Fruit fly (Drosophila melanogaster) whole organism, embryonic: ENCODE results near the gene kraken.

Experiments
- Asciz ChIP-seq: fragments of 200-800 bp; sonication (Bioruptor generic); optimal IDR thresholded peaks from 2 replicates; lab custom pipeline; 2017; ENCODE audit warnings: missing biosample characterization, mild to moderate bottlenecking, missing genetic modification characterization, missing genetic modification reagents
- CG13894 ChIP-seq: fragments of 200-800 bp; sonication (Bioruptor generic); optimal IDR thresholded peaks from 3 replicates; lab custom pipeline; 2018; ENCODE audit warnings: missing biosample characterization, mild to moderate bottlenecking, missing genetic modification characterization, moderate library complexity
- CG16815 ChIP-seq: fragments of 200-800 bp; sonication (Bioruptor generic); optimal IDR thresholded peaks from 3 replicates; lab custom pipeline; 2017; ENCODE audit warnings: missing biosample characterization, mild to moderate bottlenecking, missing genetic modification characterization
- CG17359 ChIP-seq: fragments of 200-800 bp; sonication (Bioruptor generic); optimal IDR thresholded peaks from 3 replicates; lab custom pipeline; 2018; ENCODE audit warnings: missing biosample characterization, mild to moderate bottlenecking, missing genetic modification characterization, moderate library complexity
- CG17361 ChIP-seq: fragments of 200-800 bp; sonication (Bioruptor generic); IDR thresholded peaks from 3 replicates; pipeline ENCODE4 v1.3.6; 2022; ENCODE audit warnings: missing biosample characterization, missing genetic modification characterization
- CG17568 ChIP-seq: fragments of 200-800 bp; sonication (Bioruptor generic); optimal IDR thresholded peaks from 2 replicates; lab custom pipeline; 2018; ENCODE audit warnings: missing biosample characterization, mild to moderate bottlenecking, missing genetic modification characterization, moderate library complexity
- CG18011 ChIP-seq: fragments of 200-800 bp; sonication (Bioruptor generic); optimal IDR thresholded peaks from 2 replicates; lab custom pipeline; 2017; ENCODE audit warnings: missing biosample characterization, missing genetic modification characterization, mild to moderate bottlenecking, moderate library complexity, missing genotype
- CG18599 ChIP-seq: fragments of 200-800 bp; sonication (Bioruptor generic); optimal IDR thresholded peaks from 3 replicates; lab custom pipeline; 2017; ENCODE audit warnings: missing biosample characterization, missing genetic modification characterization, mild to moderate bottlenecking, moderate library complexity, missing genetic modification reagents
- CG2129 ChIP-seq: fragments of 200-800 bp; sonication (Bioruptor generic); IDR thresholded peaks from 2 replicates; pipeline ENCODE4 v1.3.6; 2022; ENCODE audit warnings: missing biosample characterization, missing genetic modification characterization; ENCODE audit not compliant: partially characterized antibody
- CG2889 ChIP-seq: fragments of 200-800 bp; sonication (Bioruptor generic); IDR thresholded peaks from 3 replicates; pipeline ENCODE4 v1.3.6; 2022; ENCODE audit warnings: missing biosample characterization, missing genetic modification characterization
- CG32772 ChIP-seq: fragments of 200-800 bp; sonication (Bioruptor generic); IDR thresholded peaks from 2 replicates; pipeline ENCODE4 v1.3.6; 2022; ENCODE audit warnings: missing biosample characterization, missing genetic modification characterization
- CG34422 ChIP-seq: fragments of 200-800 bp; sonication (Bioruptor generic); IDR thresholded peaks from 3 replicates; pipeline ENCODE4 v1.3.6; 2022; ENCODE audit warnings: missing biosample characterization, missing genetic modification characterization
- CG4730 ChIP-seq: fragments of 200-800 bp; sonication (Bioruptor generic); IDR thresholded peaks from 2 replicates; pipeline ENCODE4 v1.3.6; 2022; ENCODE audit warnings: missing biosample characterization, missing genetic modification characterization
- CG7372 ChIP-seq: fragments of 200-800 bp; sonication (Bioruptor generic); IDR thresholded peaks from 2 replicates; pipeline ENCODE4 v1.3.6; 2022; ENCODE audit warnings: missing biosample characterization, missing genetic modification characterization
- CG7745 ChIP-seq: fragments of 200-800 bp; sonication (Bioruptor generic); optimal IDR thresholded peaks from 2 replicates; lab custom pipeline; 2018; ENCODE audit warnings: missing biosample characterization, mild to moderate bottlenecking, missing genetic modification characterization, moderate library complexity
- CG8290 ChIP-seq, 3 experiments: fragments of 200-800 bp; sonication (Bioruptor generic); optimal IDR thresholded peaks; 2 replicates each; lab custom pipeline; 2016 to 2019; ENCODE audit warnings: missing biosample characterization in 3 of 3, missing genetic modification characterization in 3 of 3, mild to moderate bottlenecking in 2 of 3, moderate library complexity in 1 of 3
- CG8765 ChIP-seq: fragments of 200-800 bp; sonication (Bioruptor generic); IDR thresholded peaks from 2 replicates; pipeline ENCODE4 v1.3.6; 2022; ENCODE audit warnings: missing biosample characterization, missing genetic modification characterization
- CG9876 ChIP-seq: fragments of 200-800 bp; sonication (Bioruptor generic); optimal IDR thresholded peaks from 2 replicates; lab custom pipeline; 2016; ENCODE audit warnings: missing biosample characterization, missing genetic modification characterization
- CkIIα-i1 ChIP-seq: fragments of 200-800 bp; sonication (Bioruptor generic); IDR thresholded peaks from 2 replicates; pipeline ENCODE4 v1.3.6; 2022; ENCODE audit warnings: missing biosample characterization, missing genetic modification characterization
- Dad ChIP-seq: fragments of 200-800 bp; sonication (Bioruptor generic); optimal IDR thresholded peaks from 3 replicates; lab custom pipeline; 2016; ENCODE audit warnings: missing biosample characterization, missing genetic modification characterization
- Dbx ChIP-seq: fragments of 200-800 bp; sonication (Bioruptor generic); IDR thresholded peaks from 3 replicates; pipeline ENCODE4 v1.3.6; 2022; ENCODE audit warnings: missing biosample characterization, missing genetic modification characterization
- Ets65A ChIP-seq: fragments of 200-800 bp; sonication (Bioruptor generic); peaks from one replicate; lab custom pipeline; 2016; ENCODE audit warnings: missing biosample characterization, missing genetic modification characterization
- Gsc ChIP-seq: fragments of 200-800 bp; sonication (Bioruptor generic); IDR thresholded peaks from 2 replicates; pipeline ENCODE4 v1.3.6; 2022; ENCODE audit warnings: missing biosample characterization, missing genetic modification characterization
- HLH54F ChIP-seq: fragments of 200-800 bp; sonication (Bioruptor generic); optimal IDR thresholded peaks from 3 replicates; lab custom pipeline; 2016; ENCODE audit warnings: missing biosample characterization, missing genetic modification characterization
- HmgD ChIP-seq: fragments of 200-800 bp; sonication (Bioruptor generic); optimal IDR thresholded peaks from 3 replicates; lab custom pipeline; 2016; ENCODE audit warnings: missing biosample characterization, missing genetic modification characterization
- Hr3 ChIP-seq: fragments of 200-800 bp; sonication (Bioruptor generic); optimal IDR thresholded peaks from 3 replicates; lab custom pipeline; 2016; ENCODE audit warnings: missing biosample characterization, missing genetic modification characterization
- Med ChIP-seq: fragments of 200-800 bp; sonication (Bioruptor generic); peaks from one replicate; lab custom pipeline; 2016; ENCODE audit warnings: missing biosample characterization, missing genetic modification characterization, mild to moderate bottlenecking, inconsistent platforms, moderate library complexity
- Mrtf ChIP-seq: fragments of 200-800 bp; sonication (Bioruptor generic); IDR thresholded peaks from 3 replicates; pipeline ENCODE4 v1.3.6; 2022; ENCODE audit warnings: missing biosample characterization, missing genetic modification characterization
- NK7.1 ChIP-seq: fragments of 200-800 bp; sonication (Bioruptor generic); optimal IDR thresholded peaks from 3 replicates; lab custom pipeline; 2016; ENCODE audit warnings: missing biosample characterization, missing genetic modification characterization
- ab ChIP-seq: fragments of 200-800 bp; sonication (Bioruptor generic); optimal IDR thresholded peaks from 2 replicates; lab custom pipeline; 2016; ENCODE audit warnings: missing biosample characterization, missing genetic modification characterization
- ato ChIP-seq: fragments of 200-800 bp; sonication (Bioruptor generic); IDR thresholded peaks from 2 replicates; pipeline ENCODE4 v1.3.6; 2022; ENCODE audit warnings: missing biosample characterization, missing genetic modification characterization; ENCODE audit not compliant: partially characterized antibody
- cg ChIP-seq: fragments of 200-800 bp; sonication (Bioruptor generic); optimal IDR thresholded peaks from 3 replicates; lab custom pipeline; 2019; ENCODE audit warnings: missing biosample characterization, mild to moderate bottlenecking, missing genetic modification characterization, moderate library complexity
- croc ChIP-seq: fragments of 200-800 bp; sonication (Bioruptor generic); conservative IDR thresholded peaks from 3 replicates; pipeline ENCODE4 v1.3.6; 2022; ENCODE audit warnings: missing biosample characterization, missing genetic modification characterization
- crp ChIP-seq, 2 experiments: fragments of 200-800 bp; sonication (Bioruptor generic); optimal IDR thresholded peaks; 2 replicates in 1 of 2; 3 replicates in 1 of 2; lab custom pipeline; 2017; ENCODE audit warnings: missing biosample characterization in 2 of 2, missing genetic modification characterization in 2 of 2, mild to moderate bottlenecking in 1 of 2, moderate library complexity in 1 of 2
- esg ChIP-seq: fragments of 200-800 bp; sonication (Bioruptor generic); conservative IDR thresholded peaks from 2 replicates; pipeline ENCODE4 v1.3.6; 2022; ENCODE audit warnings: missing biosample characterization, missing genetic modification characterization
- fd96Cb ChIP-seq: fragments of 200-800 bp; sonication (Bioruptor generic); optimal IDR thresholded peaks from 2 replicates; lab custom pipeline; 2018; ENCODE audit warnings: missing biosample characterization, mild to moderate bottlenecking, missing genetic modification characterization, moderate library complexity
- gcm2 ChIP-seq: fragments of 200-800 bp; sonication (Bioruptor generic); optimal IDR thresholded peaks from 2 replicates; lab custom pipeline; 2016; ENCODE audit warnings: missing biosample characterization, missing genetic modification characterization
- gro ChIP-seq: fragments of 200-800 bp; sonication (Bioruptor generic); optimal IDR thresholded peaks from 2 replicates; lab custom pipeline; 2016; ENCODE audit warnings: missing biosample characterization, missing genetic modification characterization
- hkb ChIP-seq, 2 experiments: fragments of 200-800 bp in 1 of 2; fragments of >200 bp in 1 of 2; sonication (Bioruptor generic) in 1 of 2; IDR thresholded peaks in 1 of 2; optimal IDR thresholded peaks in 1 of 2; 2 replicates each; pipeline versions ENCODE4 v1.3.6 to Lab custom; 2017 to 2022; ENCODE audit warnings: missing biosample characterization in 1 of 2, missing genetic modification characterization in 1 of 2
- jigr1 ChIP-seq: fragments of 200-800 bp; sonication (Bioruptor generic); IDR thresholded peaks from 3 replicates; pipeline ENCODE4 v1.3.6; 2022; ENCODE audit warnings: missing biosample characterization, missing genetic modification characterization
- kay ChIP-seq: fragments of 200-800 bp; sonication (Bioruptor generic); optimal IDR thresholded peaks from 2 replicates; lab custom pipeline; 2016; ENCODE audit warnings: missing biosample characterization, missing genetic modification characterization
- kni ChIP-seq: fragments of 200-800 bp; sonication (Bioruptor generic); optimal IDR thresholded peaks from 3 replicates; lab custom pipeline; 2017; ENCODE audit warnings: mild to moderate bottlenecking, missing biosample characterization, missing genetic modification reagents, missing genetic modification characterization
- p53 ChIP-seq: fragments of 200-800 bp; sonication (Bioruptor generic); optimal IDR thresholded peaks from 2 replicates; lab custom pipeline; 2016; ENCODE audit warnings: missing biosample characterization, missing genetic modification characterization
- schlank ChIP-seq: fragments of 200-800 bp; sonication (Bioruptor generic); optimal IDR thresholded peaks from 2 replicates; lab custom pipeline; 2018; ENCODE audit warnings: missing biosample characterization, mild to moderate bottlenecking, missing genetic modification characterization
- tll ChIP-seq, 2 experiments: fragments of 200-800 bp in 1 of 2; fragments of >200 bp in 1 of 2; sonication (Bioruptor generic) in 1 of 2; optimal IDR thresholded peaks; 2 replicates each; lab custom pipeline; 2017 to 2019; ENCODE audit warnings: missing biosample characterization in 2 of 2, missing genetic modification characterization in 2 of 2, mild to moderate bottlenecking in 1 of 2, moderate library complexity in 1 of 2
- trem ChIP-seq: fragments of 200-800 bp; optimal IDR thresholded peaks from 3 replicates; lab custom pipeline; 2019; ENCODE audit warnings: missing biosample characterization, mild to moderate bottlenecking, missing genetic modification characterization, moderate library complexity
- twi ChIP-seq: fragments of 200-800 bp; optimal IDR thresholded peaks from 2 replicates; lab custom pipeline; 2019; ENCODE audit warnings: missing biosample characterization, mild to moderate bottlenecking, missing genetic modification characterization, moderate library complexity
- z ChIP-seq: fragments of 200-800 bp; sonication (Bioruptor generic); IDR thresholded peaks from 3 replicates; pipeline ENCODE4 v1.3.6; 2022; ENCODE audit warnings: missing biosample characterization, missing genetic modification characterization

Gene kraken

DNA sequence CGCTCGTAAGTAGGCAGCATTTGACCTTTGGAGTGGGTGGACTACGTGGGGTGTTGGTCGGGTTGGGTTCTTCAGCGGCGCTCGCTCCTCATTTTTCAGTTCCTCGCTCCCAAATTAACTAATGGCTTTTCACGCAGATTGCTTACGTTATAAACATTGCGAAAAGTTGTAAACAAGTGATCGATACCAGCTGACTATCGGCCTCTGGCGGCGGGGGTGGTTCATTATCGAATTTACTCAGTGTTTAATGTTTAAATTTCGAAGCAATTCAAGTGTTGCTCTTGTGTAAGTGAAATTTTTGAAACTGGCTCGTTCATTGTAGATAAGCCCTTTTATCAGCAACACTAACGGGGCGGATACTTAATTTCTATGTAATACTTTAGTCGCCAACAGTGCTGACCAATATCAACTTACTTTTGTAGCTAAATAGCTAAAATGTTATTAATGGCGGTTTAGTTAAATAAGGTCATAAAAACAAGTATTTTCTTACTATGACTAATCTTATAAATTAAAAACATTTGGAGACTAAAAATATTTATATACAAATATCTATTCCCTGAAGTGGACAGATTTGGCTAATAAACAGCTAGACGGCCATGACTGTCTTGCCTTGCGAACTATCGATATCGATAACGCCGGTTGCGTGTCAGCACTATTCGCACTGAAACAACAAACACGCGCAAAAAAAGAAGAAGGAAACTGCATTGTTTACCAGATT is 33.1 kb upstream of the kraken start, which contains the start of the genes PGAP2 and Clp (continued):
- TF ChIP-seq CG2889 (peak; percentile 59; the same call in 2 of the 3 replicates), ab (GFP tag; lab: Kevin White, UChicago) (no peak), HmgD (GFP tag; lab: Kevin White, UChicago) (no peak), crp (GFP tag; optimal IDR thresholded peaks at IDR 0.05; lab: Kevin White, UChicago) (peak in 1 of 2 experiments; percentile 51), CG8765 (GFP tag; lab: Robert Waterston, UW) (peak; percentile 52; the same call in 1 of the 2 replicates), CG17359 (tag; lab: Kevin White, UChicago) (peak; percentile 67), NK7.1 (GFP tag; lab: Kevin White, UChicago) (peak; percentile 6), CG7745 (tag; lab: Kevin White, UChicago) (no peak), Gsc (GFP tag; lab: Robert Waterston, UW) (no peak), Dbx (GFP tag; lab: Robert Waterston, UW) (peak; percentile 72; the same call in 2 of the 3 replicates), twi (tag; lab: Kevin White, UChicago) (peak; percentile 63), CG18599 (GFP tag; lab: Kevin White, UChicago) (peak; percentile 67), cg (GFP tag; lab: Kevin White, UChicago) (no peak), kay (GFP tag; lab: Kevin White, UChicago) (peak; percentile 43), Ets65A (GFP tag; lab: Kevin White, UChicago) (peak; percentile 95), CG16815 (peak; percentile 59), trem (tag; lab: Kevin White, UChicago) (peak; percentile 71), CG32772 (peak; percentile 76), CG7372 (GFP tag; lab: Robert Waterston, UW) (peak; percentile 93), ato (peak; percentile 31; the same call in 1 of the 2 replicates), CG17568 (GFP tag; lab: Kevin White, UChicago) (no peak), CkIIα-i1 (GFP tag; lab: Robert Waterston, UW) (no peak), p53 (GFP tag; lab: Kevin White, UChicago) (no peak), hkb (optimal IDR thresholded peaks at IDR 0.05; lab: Kevin White, UChicago) (no peak), hkb (GFP tag; IDR thresholded peaks at IDR 0.05; lab: Robert Waterston, UW) (peak; percentile 58; the same call in 1 of the 2 replicates), CG4730 (peak; percentile 65), CG13894 (no peak), tll (GFP tag; optimal IDR thresholded peaks at IDR 0.05; lab: Kevin White, UChicago) (no peak), CG17361 (GFP tag; lab: Robert Waterston, UW) (peak; percentile 91), gro (GFP tag; lab: Kevin White, UChicago) (peak; percentile 9), CG34422 (peak; percentile 84), gcm2 (GFP tag; lab: Kevin White, UChicago) (no peak), CG8290 (GFP tag; optimal IDR thresholded peaks at IDR 0.05; lab: Kevin White, UChicago) (peak; percentile 81), CG8290 (tag; optimal IDR thresholded peaks at IDR 0.05; lab: Kevin White, UChicago) (no peak), kni (GFP tag; lab: Kevin White, UChicago) (no peak), Med (GFP tag; lab: Kevin White, UChicago) (peak; percentile 89), schlank (tag; lab: Kevin White, UChicago) (peak; percentile 30), Dad (no peak), CG2129 (GFP tag; lab: Robert Waterston, UW) (peak; percentile 21; the same call in 1 of the 2 replicates), Asciz (GFP tag; lab: Kevin White, UChicago) (no peak), z (GFP tag; lab: Robert Waterston, UW) (no peak), CG18011 (peak; percentile 9), esg (GFP tag; lab: Robert Waterston, UW) (peak; percentile 79), HLH54F (peak; percentile 50), Hr3 (GFP tag; lab: Kevin White, UChicago) (peak; percentile 76), CG9876 (no peak), Mrtf (GFP tag; lab: Robert Waterston, UW) (peak; percentile 51; the same call in 1 of the 3 replicates), croc (GFP tag; lab: Robert Waterston, UW) (peak; percentile 71), jigr1 (GFP tag; lab: Robert Waterston, UW) (no peak), fd96Cb (tag; lab: Kevin White, UChicago) (peak; percentile 62)
